Fruit fly (Drosophila melanogaster) whole organism, adult: ENCODE data around the gene hoe1.

ENCODE experiments used
- CG5204 ChIP-seq: fragments of 200-800 bp; sonication (Bioruptor generic); optimal IDR thresholded peaks from 2 replicates; lab custom pipeline; 2016; ENCODE audit warnings: missing biosample characterization, missing genetic modification characterization
- CG7101 ChIP-seq: fragments of 200-800 bp; sonication (Bioruptor generic); optimal IDR thresholded peaks from 2 replicates; lab custom pipeline; 2018; ENCODE audit warnings: missing biosample characterization, mild to moderate bottlenecking, missing genetic modification characterization, moderate library complexity
- Hr96 ChIP-seq: fragments of 200-800 bp; sonication (Bioruptor generic); optimal IDR thresholded peaks from 2 replicates; lab custom pipeline; 2016; ENCODE audit warnings: missing biosample characterization, missing genetic modification characterization
- Mnt ChIP-seq: fragments of 200-800 bp; sonication (Bioruptor generic); optimal IDR thresholded peaks from 2 replicates; lab custom pipeline; 2016; ENCODE audit warnings: missing biosample characterization, mild to moderate bottlenecking, missing genetic modification characterization
- cic ChIP-seq: fragments of 200-800 bp; sonication (Bioruptor generic); optimal IDR thresholded peaks from 2 replicates; lab custom pipeline; 2017; ENCODE audit warnings: missing biosample characterization, mild to moderate bottlenecking, missing genetic modification characterization, moderate library complexity
- kay ChIP-seq: fragments of 200-800 bp; sonication (Bioruptor generic); peaks from one replicate; lab custom pipeline; 2016; ENCODE audit warnings: missing biosample characterization, missing genetic modification characterization, borderline replicate concordance

DNA sequence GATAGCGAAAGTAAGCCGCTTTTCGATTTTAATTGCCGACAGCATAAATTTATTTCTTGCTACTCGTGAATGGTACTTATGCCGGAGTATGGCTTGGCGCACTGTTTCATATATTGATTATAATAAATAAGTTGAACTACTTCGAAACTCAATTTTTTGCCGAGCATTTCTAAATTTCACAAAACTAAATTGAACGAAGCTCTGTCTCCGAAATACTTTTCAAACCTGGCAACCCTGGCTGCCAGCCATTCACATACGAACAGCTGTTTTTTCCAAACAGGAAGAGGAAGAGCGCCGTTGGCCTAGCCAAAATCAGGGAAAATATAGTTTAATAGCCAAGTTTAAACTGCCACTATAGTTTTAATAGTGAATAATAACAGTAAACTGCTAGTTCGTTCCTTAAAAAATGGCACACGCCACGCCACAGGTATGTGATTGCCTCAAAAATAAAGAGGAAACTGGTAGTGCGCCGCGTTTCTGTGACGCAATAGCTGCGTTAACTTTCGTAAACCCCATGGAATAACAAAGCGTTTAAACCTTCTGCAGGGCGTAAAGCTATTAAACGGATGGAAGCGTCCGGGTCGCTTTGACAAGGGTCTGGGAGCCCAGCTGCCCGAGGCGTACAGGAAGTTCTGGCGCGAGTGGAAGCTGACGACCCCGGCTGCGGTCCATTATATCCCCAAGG lies 41.7 kb upstream of the hoe1 start, which contains the start of gene mRpL28:
- TF ChIP-seq Hr96 (GFP tag; lab: Kevin White, UChicago) (no peak), CG5204 (GFP tag; lab: Kevin White, UChicago) (no peak), Mnt (GFP tag; lab: Kevin White, UChicago) (peak; percentile 44), cic (GFP tag; lab: Kevin White, UChicago) (no peak), kay (GFP tag; lab: Kevin White, UChicago) (no peak), CG7101 (tag; lab: Kevin White, UChicago) (peak; percentile 15)
